Worm (Caenorhabditis elegans) whole organism, early embryonic: ENCODE data around the gene btb-20.

Experiments
- B0310.2 ChIP-seq: sonication (generic microtip); optimal IDR thresholded peaks from 2 replicates; lab custom pipeline; 2016; ENCODE audit warnings: mild to moderate bottlenecking, missing genetic modification characterization, missing compliant biosample characterization
- aly-1 ChIP-seq: sonication (generic microtip); optimal IDR thresholded peaks from 2 replicates; lab custom pipeline; 2016; ENCODE audit warnings: missing genetic modification characterization, missing compliant biosample characterization
- ama-1 ChIP-seq: fragments of 150-350 bp; optimal IDR thresholded peaks from 2 replicates; lab custom pipeline; 2014
- ceh-13 ChIP-seq: fragments of 200-800 bp; sonication (Bioruptor generic); optimal IDR thresholded peaks from 2 replicates; lab custom pipeline; 2018; ENCODE audit warnings: mild to moderate bottlenecking, missing genetic modification characterization, missing compliant biosample characterization
- ceh-36 ChIP-seq: sonication (generic microtip); optimal IDR thresholded peaks from 2 replicates; lab custom pipeline; 2016; ENCODE audit warnings: missing genetic modification characterization, inconsistent platforms, missing compliant biosample characterization
- ets-7 ChIP-seq: sonication (generic microtip); optimal IDR thresholded peaks from 2 replicates; lab custom pipeline; 2016; ENCODE audit warnings: missing genotype, missing genetic modification characterization, missing compliant biosample characterization
- flt-1 ChIP-seq: fragments of 200-800 bp; sonication (Bioruptor generic); IDR thresholded peaks from 2 replicates; pipeline ENCODE4 v1.3.6; 2022; ENCODE audit warnings: missing genetic modification characterization, missing compliant biosample characterization
- hmbx-1 ChIP-seq: sonication (generic microtip); optimal IDR thresholded peaks from 2 replicates; lab custom pipeline; 2016; ENCODE audit warnings: mild to moderate bottlenecking, missing genetic modification characterization, missing compliant biosample characterization
- hmg-4 ChIP-seq: fragments of 200-800 bp; sonication (Bioruptor generic); optimal IDR thresholded peaks from 2 replicates; lab custom pipeline; 2018; ENCODE audit warnings: mild to moderate bottlenecking, missing genetic modification characterization, missing compliant biosample characterization
- pes-1 ChIP-seq: fragments of 200-800 bp; sonication (Bioruptor generic); IDR thresholded peaks from 2 replicates; pipeline ENCODE4 v1.3.6; 2022; ENCODE audit warnings: missing genetic modification reagents, missing genetic modification characterization, missing compliant biosample characterization
- scrt-1 ChIP-seq: fragments of 200-800 bp; sonication (Bioruptor generic); IDR thresholded peaks from 2 replicates; pipeline ENCODE4 v1.3.6; 2022; ENCODE audit warnings: missing genetic modification characterization, missing compliant biosample characterization
- tbx-37 ChIP-seq: fragments of 200-800 bp; sonication (Bioruptor generic); conservative IDR thresholded peaks from 2 replicates; pipeline ENCODE4 v1.3.6; 2022; ENCODE audit warnings: missing genetic modification reagents, missing genetic modification characterization, missing compliant biosample characterization
- tra-4 ChIP-seq: sonication (generic microtip); optimal IDR thresholded peaks from 2 replicates; lab custom pipeline; 2017; ENCODE audit warnings: missing genetic modification characterization, missing compliant biosample characterization

DNA sequence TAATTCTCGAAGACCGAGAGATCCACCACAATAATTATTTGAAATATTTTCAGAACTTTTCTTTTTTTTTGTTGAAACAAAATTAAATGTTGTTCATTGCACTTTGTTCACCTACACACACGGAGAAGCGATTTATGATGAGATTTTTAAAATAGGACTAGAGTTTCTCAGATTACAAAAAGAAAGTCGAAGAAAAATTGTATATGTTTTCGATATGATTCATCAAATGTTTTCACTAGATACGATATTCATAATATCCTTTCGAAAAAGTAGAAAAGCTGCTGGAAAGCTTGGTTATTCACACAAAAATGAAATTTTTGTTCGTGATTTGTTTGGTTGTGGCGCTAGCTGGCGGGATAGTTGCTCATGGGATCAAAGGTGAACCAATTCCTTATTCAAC is 1.7 kb upstream of the btb-20 start, which contains the start of gene F57C2.4:
- TF ChIP-seq tra-4 (tag; lab: Kevin White, UChicago) (no peak), hmbx-1 (tag; lab: Kevin White, UChicago) (no peak), ama-1 (lab: Kevin White, UChicago) (no peak), flt-1 (GFP tag; lab: Robert Waterston, UW) (no peak), ceh-36 (tag; lab: Kevin White, UChicago) (no peak), pes-1 (GFP tag; lab: Robert Waterston, UW) (no peak), aly-1 (no peak), B0310.2 (tag; lab: Kevin White, UChicago) (no peak), ets-7 (tag; lab: Kevin White, UChicago) (no peak), scrt-1 (GFP tag; lab: Robert Waterston, UW) (no peak), tbx-37 (no peak), ceh-13 (GFP tag; lab: Kevin White, UChicago) (no peak), hmg-4 (GFP tag; lab: Kevin White, UChicago) (no peak)
